Worm (Caenorhabditis elegans) whole organism, L4 larva: ENCODE measurements around the gene iars-1.

Source experiments
- D1046.2 ChIP-seq: fragments of 200-800 bp; sonication (Bioruptor generic); IDR thresholded peaks from 2 replicates; pipeline ENCODE4 v1.3.6; 2022; ENCODE audit warnings: missing genetic modification characterization, missing compliant biosample characterization
- F37D6.2 ChIP-seq: sonication (generic microtip); optimal IDR thresholded peaks from 2 replicates; lab custom pipeline; 2016; ENCODE audit warnings: mild to moderate bottlenecking, missing genetic modification characterization, missing compliant biosample characterization
- F44E2.7 ChIP-seq: fragments of 200-800 bp; sonication (Bioruptor generic); IDR thresholded peaks from 2 replicates; pipeline ENCODE4 v2.1.2; 2022; ENCODE audit warnings: missing genetic modification characterization, missing compliant biosample characterization
- F49E8.2 ChIP-seq: sonication (generic microtip); optimal IDR thresholded peaks from 2 replicates; lab custom pipeline; 2016; ENCODE audit warnings: missing compliant biosample characterization, mild to moderate bottlenecking, missing genetic modification characterization, borderline replicate concordance
- T20F7.1 ChIP-seq: fragments of 200-800 bp; sonication (Bioruptor generic); optimal IDR thresholded peaks from 2 replicates; lab custom pipeline; 2018; ENCODE audit warnings: mild to moderate bottlenecking, missing genetic modification characterization, missing compliant biosample characterization
- T26A8.4 ChIP-seq: fragments of 200-800 bp; sonication (Bioruptor generic); IDR thresholded peaks from 2 replicates; pipeline ENCODE4 v1.3.6; 2022; ENCODE audit warnings: missing genetic modification characterization, missing compliant biosample characterization
- ama-1 ChIP-seq: fragments of 150-350 bp; optimal IDR thresholded peaks from 2 replicates; lab custom pipeline; 2014; ENCODE audit warnings: inconsistent platforms, mixed read lengths
- attf-4 ChIP-seq: sonication (generic microtip); optimal IDR thresholded peaks from 3 replicates; lab custom pipeline; 2017; ENCODE audit warnings: missing biosample characterization, missing genetic modification characterization
- ceh-32 ChIP-seq: sonication (generic microtip); optimal IDR thresholded peaks from 2 replicates; lab custom pipeline; 2016; ENCODE audit warnings: mild to moderate bottlenecking, missing genetic modification characterization, missing compliant biosample characterization; ENCODE audit not compliant: poor library complexity
- ceh-82 ChIP-seq: sonication (generic microtip); optimal IDR thresholded peaks from 2 replicates; lab custom pipeline; 2017; ENCODE audit warnings: missing biosample characterization, missing genetic modification characterization
- cey-2 ChIP-seq: sonication (generic microtip); optimal IDR thresholded peaks from 3 replicates; lab custom pipeline; 2017; ENCODE audit warnings: missing genetic modification characterization, mild to moderate bottlenecking, missing compliant biosample characterization, antibody characterized with exemption, borderline replicate concordance; ENCODE audit not compliant: insufficient read depth
- ctbp-1 ChIP-seq: fragments of 200-800 bp; sonication (Bioruptor generic); IDR thresholded peaks from 2 replicates; pipeline ENCODE4 v1.3.6; 2022; ENCODE audit warnings: missing genetic modification reagents, missing genetic modification characterization, missing compliant biosample characterization
- daf-16 ChIP-seq, 3 experiments: sonication (generic microtip); optimal IDR thresholded peaks; 2 replicates each; lab custom pipeline; 2016 to 2017; ENCODE audit warnings: missing genetic modification characterization in 3 of 3, missing genetic modification reagents in 3 of 3, mild to moderate bottlenecking in 2 of 3, missing compliant biosample characterization in 2 of 3, missing biosample characterization in 1 of 3, moderate library complexity in 1 of 3
- daf-8 ChIP-seq: fragments of 200-800 bp; sonication (Bioruptor generic); IDR thresholded peaks from 2 replicates; pipeline ENCODE4 v1.3.6; 2022; ENCODE audit warnings: missing genetic modification characterization, missing compliant biosample characterization
- dmd-6 ChIP-seq: fragments of 200-800 bp; sonication (Bioruptor generic); IDR thresholded peaks from 2 replicates; pipeline ENCODE4 v1.3.6; 2022; ENCODE audit warnings: missing genetic modification reagents, missing genetic modification characterization, missing compliant biosample characterization
- dmd-9 ChIP-seq: fragments of 200-800 bp; sonication (Bioruptor generic); IDR thresholded peaks from 2 replicates; pipeline ENCODE4 v1.3.6; 2022; ENCODE audit warnings: missing genetic modification reagents, missing genetic modification characterization, missing compliant biosample characterization
- dpl-1 ChIP-seq: fragments of 150-350 bp; optimal IDR thresholded peaks from 2 replicates; lab custom pipeline; 2014; ENCODE audit warnings: missing biosample characterization, missing genetic modification reagents, missing genetic modification characterization
- fkh-10 ChIP-seq: fragments of 150-350 bp; optimal IDR thresholded peaks from 2 replicates; lab custom pipeline; 2014; ENCODE audit warnings: missing biosample characterization, missing genetic modification reagents, missing genetic modification characterization
- fos-1 ChIP-seq: fragments of 150-350 bp; optimal IDR thresholded peaks from 2 replicates; lab custom pipeline; 2014; ENCODE audit warnings: missing biosample characterization, missing genetic modification characterization
- hif-1 ChIP-seq, 2 experiments: sonication (generic microtip); optimal IDR thresholded peaks; 2 replicates each; lab custom pipeline; 2016 to 2017; ENCODE audit warnings: missing compliant biosample characterization in 2 of 2, missing genetic modification characterization in 2 of 2, missing genetic modification reagents in 2 of 2, missing genotype in 2 of 2, mild to moderate bottlenecking in 1 of 2
- hlh-11 ChIP-seq: fragments of 200-800 bp; sonication (Bioruptor generic); optimal IDR thresholded peaks from 2 replicates; lab custom pipeline; 2018; ENCODE audit warnings: mild to moderate bottlenecking, missing genetic modification characterization, missing compliant biosample characterization
- hmg-1.1 ChIP-seq: fragments of 200-800 bp; sonication (Bioruptor generic); IDR thresholded peaks from 2 replicates; pipeline ENCODE4 v1.3.6; 2022; ENCODE audit warnings: missing genetic modification reagents, missing genetic modification characterization, missing compliant biosample characterization
- lim-7 ChIP-seq: fragments of 200-800 bp; sonication (Bioruptor generic); IDR thresholded peaks from 2 replicates; pipeline ENCODE4 v1.3.6; 2022; ENCODE audit warnings: missing genetic modification characterization, missing compliant biosample characterization
- lin-1 ChIP-seq: fragments of 200-800 bp; sonication (Bioruptor generic); IDR thresholded peaks from 2 replicates; pipeline ENCODE4 v1.3.6; 2022; ENCODE audit warnings: missing genetic modification reagents, missing genetic modification characterization, missing compliant biosample characterization
- lin-15B ChIP-seq: fragments of 150-350 bp; sonication (generic microtip); optimal IDR thresholded peaks from 3 replicates; lab custom pipeline; 2014; ENCODE audit warnings: missing biosample characterization, missing genetic modification characterization
- lin-29 ChIP-seq: fragments of 200-800 bp; sonication (Bioruptor generic); IDR thresholded peaks from 2 replicates; pipeline ENCODE4 v1.3.6; 2022; ENCODE audit warnings: missing genetic modification reagents, missing genetic modification characterization, missing compliant biosample characterization
- lir-3 ChIP-seq: sonication (generic microtip); optimal IDR thresholded peaks from 2 replicates; lab custom pipeline; 2016; ENCODE audit warnings: mild to moderate bottlenecking, missing genetic modification characterization, missing compliant biosample characterization
- madf-9 ChIP-seq: fragments of 200-800 bp; sonication (Bioruptor generic); conservative IDR thresholded peaks from 2 replicates; pipeline ENCODE4 v1.3.6; 2022; ENCODE audit warnings: missing genetic modification reagents, missing genetic modification characterization, missing compliant biosample characterization
- mdl-1 ChIP-seq, 2 experiments: fragments of 150-350 bp in 1 of 2; sonication (generic microtip) in 1 of 2; optimal IDR thresholded peaks; 2 replicates each; lab custom pipeline; 2014 to 2017; ENCODE audit warnings: missing biosample characterization in 2 of 2, missing genetic modification characterization in 2 of 2
- mep-1 ChIP-seq: fragments of 150-350 bp; sonication (generic microtip); optimal IDR thresholded peaks from 3 replicates; lab custom pipeline; 2014; ENCODE audit warnings: missing biosample characterization, missing genetic modification characterization
- mes-2 ChIP-seq: sonication (generic microtip); optimal IDR thresholded peaks from 2 replicates; lab custom pipeline; 2016; ENCODE audit warnings: missing genotype, mild to moderate bottlenecking, missing genetic modification characterization, missing compliant biosample characterization; ENCODE audit not compliant: poor library complexity, severe bottlenecking
- nhr-10 ChIP-seq: fragments of 150-350 bp; optimal IDR thresholded peaks from 2 replicates; lab custom pipeline; 2014; ENCODE audit warnings: missing biosample characterization, missing genetic modification characterization
- nhr-11 ChIP-seq: fragments of 150-350 bp; optimal IDR thresholded peaks from 2 replicates; lab custom pipeline; 2014; ENCODE audit warnings: missing biosample characterization, missing genetic modification characterization
- nhr-111 ChIP-seq: fragments of 200-800 bp; sonication (Bioruptor generic); optimal IDR thresholded peaks from 2 replicates; lab custom pipeline; 2018; ENCODE audit warnings: mild to moderate bottlenecking, missing genetic modification characterization, missing compliant biosample characterization
- nhr-25 ChIP-seq: sonication (generic microtip); optimal IDR thresholded peaks from 2 replicates; lab custom pipeline; 2017; ENCODE audit warnings: missing genetic modification characterization, mild to moderate bottlenecking, missing compliant biosample characterization, antibody characterized with exemption, moderate library complexity, borderline replicate concordance; ENCODE audit not compliant: insufficient read depth
- nhr-28 ChIP-seq: fragments of 150-350 bp; optimal IDR thresholded peaks from 2 replicates; lab custom pipeline; 2014; ENCODE audit warnings: missing biosample characterization, missing genetic modification characterization
- nhr-6 ChIP-seq: fragments of 150-350 bp; optimal IDR thresholded peaks from 2 replicates; lab custom pipeline; 2014; ENCODE audit warnings: missing biosample characterization, missing genetic modification characterization
- nhr-77 ChIP-seq: fragments of 150-350 bp; optimal IDR thresholded peaks from 2 replicates; lab custom pipeline; 2014; ENCODE audit warnings: missing biosample characterization, missing genetic modification characterization
- php-3 ChIP-seq: fragments of 200-800 bp; sonication (Bioruptor generic); IDR thresholded peaks from 2 replicates; pipeline ENCODE4 v1.3.6; 2022; ENCODE audit warnings: missing genetic modification reagents, missing genetic modification characterization, missing compliant biosample characterization
- pqm-1 ChIP-seq: sonication (generic microtip); optimal IDR thresholded peaks from 2 replicates; lab custom pipeline; 2017; ENCODE audit warnings: missing biosample characterization, missing genetic modification characterization
- saeg-2 ChIP-seq: fragments of 200-800 bp; sonication (Bioruptor generic); IDR thresholded peaks from 2 replicates; pipeline ENCODE4 v1.3.6; 2022; ENCODE audit warnings: missing genetic modification reagents, missing genetic modification characterization, missing compliant biosample characterization
- set-16 ChIP-seq: fragments of 200-800 bp; sonication (Bioruptor generic); IDR thresholded peaks from 2 replicates; pipeline ENCODE4 v1.3.6; 2022; ENCODE audit warnings: missing genetic modification reagents, missing genetic modification characterization, missing compliant biosample characterization
- skn-1 ChIP-seq: fragments of 150-350 bp; optimal IDR thresholded peaks from 2 replicates; lab custom pipeline; 2014; ENCODE audit warnings: missing biosample characterization, missing genetic modification characterization
- snpc-1.2 ChIP-seq: fragments of 200-800 bp; sonication (Bioruptor generic); IDR thresholded peaks from 2 replicates; pipeline ENCODE4 v1.3.6; 2022; ENCODE audit warnings: missing genetic modification reagents, missing genetic modification characterization, missing compliant biosample characterization
- snpc-4 ChIP-seq: fragments of 150-350 bp; optimal IDR thresholded peaks from 2 replicates; lab custom pipeline; 2014; ENCODE audit warnings: missing biosample characterization, missing genetic modification characterization
- spr-3 ChIP-seq: fragments of 200-800 bp; sonication (Bioruptor generic); optimal IDR thresholded peaks from 2 replicates; lab custom pipeline; 2018; ENCODE audit warnings: mild to moderate bottlenecking, missing genetic modification characterization, missing compliant biosample characterization
- tra-1 ChIP-seq: fragments of 200-800 bp; sonication (Bioruptor generic); IDR thresholded peaks from 2 replicates; pipeline ENCODE4 v1.3.6; 2022; ENCODE audit warnings: missing genetic modification reagents, missing genetic modification characterization, missing compliant biosample characterization
- zag-1 ChIP-seq: fragments of 150-350 bp; optimal IDR thresholded peaks from 2 replicates; lab custom pipeline; 2014; ENCODE audit warnings: missing biosample characterization, missing genetic modification characterization
- zfp-2 ChIP-seq: sonication (generic microtip); optimal IDR thresholded peaks from 2 replicates; lab custom pipeline; 2016; ENCODE audit warnings: mild to moderate bottlenecking, missing genetic modification characterization, missing compliant biosample characterization
- zfp-3 ChIP-seq: fragments of 200-800 bp; sonication (Bioruptor generic); conservative IDR thresholded peaks from 2 replicates; pipeline ENCODE4 v1.3.6; 2022; ENCODE audit warnings: missing genetic modification reagents, missing genetic modification characterization, missing compliant biosample characterization
- ztf-11 ChIP-seq: fragments of 150-350 bp; optimal IDR thresholded peaks from 2 replicates; lab custom pipeline; 2014; ENCODE audit warnings: missing biosample characterization, missing genetic modification characterization

The iars-1 gene

DNA sequence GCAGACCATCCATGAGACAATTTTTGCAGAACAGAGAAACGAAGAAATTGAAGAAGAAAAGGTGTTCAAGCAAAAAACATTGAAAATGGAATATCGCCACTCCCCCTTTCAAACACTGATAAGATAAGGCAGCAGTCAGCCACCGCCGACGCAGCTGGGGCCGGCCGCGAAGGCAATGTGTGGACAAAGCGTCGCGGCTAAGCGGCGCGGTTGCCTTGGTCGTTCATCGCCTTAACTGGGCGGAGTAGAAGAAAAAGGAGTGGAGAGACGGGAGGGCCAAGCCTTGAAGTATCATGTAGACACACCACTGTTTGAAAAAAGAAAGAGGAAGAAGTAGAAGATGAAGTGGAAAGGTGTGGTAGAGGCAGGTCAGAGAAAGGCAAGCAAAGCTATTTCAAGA, 37.4 kb upstream of the iars-1 start:
- TF ChIP-seq ama-1 (lab: Kevin White, UChicago) (peak; percentile 4), mdl-1 (tag; optimal IDR thresholded peaks at IDR 0.05; lab: Kevin White, UChicago) (no peak), lin-1 (GFP tag; lab: Robert Waterston, UW) (peak; percentile 41; the same call in 1 of the 2 replicates), dmd-9 (no peak), nhr-10 (tag; lab: Kevin White, UChicago) (no peak), fkh-10 (no peak), zfp-3 (no peak), nhr-77 (tag; lab: Kevin White, UChicago) (peak; percentile 8), ceh-32 (no peak), dmd-6 (GFP tag; lab: Robert Waterston, UW) (peak; percentile 59), lin-15B (tag; lab: Kevin White, UChicago) (no peak), daf-8 (GFP tag; lab: Robert Waterston, UW) (no peak), tra-1 (GFP tag; lab: Robert Waterston, UW) (0 out of 2 replicates have a peak, but pooled peaks have one; percentile 28), hif-1 (tag; optimal IDR thresholded peaks at IDR 0.05; lab: Kevin White, UChicago) (no peak), madf-9 (GFP tag; lab: Robert Waterston, UW) (no peak), fos-1 (no peak), nhr-28 (peak; percentile 61), lim-7 (GFP tag; lab: Robert Waterston, UW) (no peak), F44E2.7 (GFP tag; lab: Robert Waterston, UW) (no peak), F37D6.2 (tag; lab: Kevin White, UChicago) (no peak), nhr-111 (GFP tag; lab: Kevin White, UChicago) (no peak), mep-1 (tag; lab: Kevin White, UChicago) (peak; percentile 23), ctbp-1 (GFP tag; lab: Robert Waterston, UW) (0 out of 2 replicates have a peak, but pooled peaks have one; percentile 14), T26A8.4 (GFP tag; lab: Robert Waterston, UW) (no peak), ztf-11 (tag; lab: Kevin White, UChicago) (no peak), dpl-1 (GFP tag; lab: Kevin White, UChicago) (no peak), php-3 (no peak), D1046.2 (GFP tag; lab: Robert Waterston, UW) (0 out of 2 replicates have a peak, but pooled peaks have one; percentile 50), set-16 (GFP tag; lab: Robert Waterston, UW) (peak; percentile 83), attf-4 (tag; lab: Kevin White, UChicago) (no peak), snpc-4 (tag; lab: Kevin White, UChicago) (no peak), lir-3 (tag; lab: Kevin White, UChicago) (no peak), mes-2 (tag; lab: Kevin White, UChicago) (peak; percentile 11), nhr-11 (no peak), ceh-82 (tag; lab: Kevin White, UChicago) (no peak), T20F7.1 (no peak), skn-1 (no peak), pqm-1 (tag; lab: Kevin White, UChicago) (peak; percentile 55), snpc-1.2 (GFP tag; lab: Robert Waterston, UW) (peak; percentile 42; the same call in 1 of the 2 replicates), saeg-2 (0 out of 2 replicates have a peak, but pooled peaks have one; percentile 23), nhr-25 (tag; lab: Kevin White, UChicago) (no peak), F49E8.2 (tag; lab: Kevin White, UChicago) (no peak), zfp-2 (tag; lab: Kevin White, UChicago) (no peak), lin-29 (GFP tag; lab: Robert Waterston, UW) (no peak), zag-1 (tag; lab: Kevin White, UChicago) (no peak), cey-2 (tag; lab: Kevin White, UChicago) (no peak), daf-16 (GFP tag; optimal IDR thresholded peaks at IDR 0.05; lab: Kevin White, UChicago) (no peak), daf-16 (tag; optimal IDR thresholded peaks at IDR 0.05; lab: Kevin White, UChicago) (peak; percentile 55), nhr-6 (tag; lab: Kevin White, UChicago) (no peak), hlh-11 (peak; percentile 84), hmg-1.1 (peak; percentile 50; the same call in 1 of the 2 replicates), spr-3 (GFP tag; lab: Kevin White, UChicago) (no peak)
